Fruit fly (Drosophila melanogaster) whole organism, pupa: ENCODE results near the gene Dis3l2.
A peak's percentile ranks its signal among the peaks of the same experiment; 100 is the strongest.

Experiments used
- CG10348 ChIP-seq: fragments of 200-800 bp; sonication (Bioruptor generic); IDR thresholded peaks from 2 replicates; pipeline ENCODE4 v1.3.6; 2022; ENCODE audit warnings: missing biosample characterization, missing genetic modification characterization
- CG13204 ChIP-seq: fragments of 200-800 bp; sonication (Bioruptor generic); optimal IDR thresholded peaks from 2 replicates; lab custom pipeline; 2018; ENCODE audit warnings: missing biosample characterization, mild to moderate bottlenecking, missing genetic modification characterization, moderate library complexity
- CG15710 ChIP-seq: fragments of 200-800 bp; sonication (Bioruptor generic); optimal IDR thresholded peaks from 2 replicates; lab custom pipeline; 2018; ENCODE audit warnings: missing biosample characterization, mild to moderate bottlenecking, missing genetic modification characterization, moderate library complexity
- CG17806 ChIP-seq: fragments of 200-800 bp; sonication (Bioruptor generic); optimal IDR thresholded peaks from 2 replicates; lab custom pipeline; 2018; ENCODE audit warnings: missing biosample characterization, mild to moderate bottlenecking, missing genetic modification characterization, moderate library complexity
- CG32121 ChIP-seq: fragments of 200-800 bp; sonication (Bioruptor generic); IDR thresholded peaks from 2 replicates; pipeline ENCODE4 v1.3.6; 2022; ENCODE audit warnings: missing biosample characterization, missing genetic modification characterization
- CG34367 ChIP-seq: fragments of 200-800 bp; sonication (Bioruptor generic); optimal IDR thresholded peaks from 2 replicates; lab custom pipeline; 2018; ENCODE audit warnings: missing biosample characterization, mild to moderate bottlenecking, missing genetic modification characterization
- CG4496 ChIP-seq: fragments of 200-800 bp; sonication (Bioruptor generic); IDR thresholded peaks from 3 replicates; pipeline ENCODE4 v1.3.6; 2022; ENCODE audit warnings: missing biosample characterization, missing genetic modification characterization
- EcR ChIP-seq: fragments of 200-800 bp; sonication (Bioruptor generic); optimal IDR thresholded peaks from 3 replicates; lab custom pipeline; 2019; ENCODE audit warnings: missing biosample characterization, missing genetic modification characterization, mild to moderate bottlenecking, moderate library complexity, missing genetic modification reagents
- Pif1B ChIP-seq: fragments of 200-800 bp; sonication (Bioruptor generic); optimal IDR thresholded peaks from 3 replicates; lab custom pipeline; 2016; ENCODE audit warnings: missing biosample characterization, missing genetic modification characterization
- Snoo ChIP-seq: fragments of 200-800 bp; sonication (Bioruptor generic); optimal IDR thresholded peaks from 3 replicates; lab custom pipeline; 2017; ENCODE audit warnings: missing biosample characterization, mild to moderate bottlenecking, missing genetic modification characterization, inconsistent platforms

- TF ChIP-seq CG10348 (GFP tag; lab: Robert Waterston, UW) (no peak), CG34367 (no peak), CG32121 (GFP tag; lab: Robert Waterston, UW) (no peak), Pif1B (GFP tag; lab: Kevin White, UChicago) (no peak), CG17806 (tag; lab: Kevin White, UChicago) (no peak), CG15710 (tag; lab: Kevin White, UChicago) (no peak), EcR (GFP tag; lab: Kevin White, UChicago) (no peak), CG4496 (GFP tag; lab: Robert Waterston, UW) (peak; percentile 58), CG13204 (GFP tag; lab: Kevin White, UChicago) (no peak), Snoo (tag; lab: Kevin White, UChicago) (no peak)
Measured at dm6 chr3L:224004-224951, 11.8 kb downstream of the Dis3l2 start.
